Fruit fly (Drosophila melanogaster) whole organism: ENCODE measurements around the gene Sb.

ENCODE experiments used
- CG8478 ChIP-seq: fragments of >200 bp; optimal IDR thresholded peaks from 2 replicates; lab custom pipeline; 2018; ENCODE audit warnings: inconsistent platforms
- Dll ChIP-seq: fragments of >200 bp; optimal IDR thresholded peaks from 2 replicates; lab custom pipeline; 2017
- EcR ChIP-seq, 2 experiments: fragments of >200 bp; optimal IDR thresholded peaks; 2 replicates each; lab custom pipeline; 2017; ENCODE audit warnings: missing biosample characterization in 2 of 2, missing genetic modification characterization in 2 of 2, missing genetic modification reagents in 2 of 2
- pan ChIP-seq: fragments of >200 bp; optimal IDR thresholded peaks from 2 replicates; lab custom pipeline; 2017
- psq ChIP-seq: fragments of >200 bp; optimal IDR thresholded peaks from 2 replicates; lab custom pipeline; 2017
- usp ChIP-seq: fragments of >200 bp; optimal IDR thresholded peaks from 2 replicates; lab custom pipeline; 2017; ENCODE audit warnings: missing biosample characterization, missing genetic modification characterization, mixed read lengths

The Sb gene

dm6 chr3R:16146632-16147453 lies 30.9 kb downstream of the Sb start, which contains the start of the genes Mic26-27 and CG5916:
Gene Mic26-27 (minus strand): TSS chr3R:16146855.
Gene CG5916 (plus strand): TSS chr3R:16147029.
- no peak for TF ChIP-seq psq (lab: Kevin White, UChicago)

- no peak for TF ChIP-seq CG8478 (lab: Kevin White, UChicago)
- no peak for TF ChIP-seq Dll (lab: Kevin White, UChicago)
- no peak for TF ChIP-seq pan (lab: Kevin White, UChicago)
- TF ChIP-seq usp (GFP tag; lab: Kevin White, UChicago) = no peak
- TF ChIP-seq EcR (GFP tag; optimal IDR thresholded peaks at IDR 0.05; lab: Kevin White, UChicago) = no peak
- TF ChIP-seq psq (lab: Kevin White, UChicago) = no peak
Observed at dm6 chr3R:16148712-16149111, 32.8 kb downstream of the Sb start.

dm6 chr3R:16151239-16151860 lies 35.4 kb downstream of the Sb start, which contains the start of gene Fer2:
Gene Fer2 (minus strand): TSS chr3R:16151312.
- no peak for TF ChIP-seq pan (lab: Kevin White, UChicago)
- TF ChIP-seq usp (GFP tag; lab: Kevin White, UChicago) = no peak
- TF ChIP-seq Dll (lab: Kevin White, UChicago) = no peak
- TF ChIP-seq CG8478 (lab: Kevin White, UChicago) = no peak
- TF ChIP-seq psq (lab: Kevin White, UChicago) = no peak
- no peak for TF ChIP-seq EcR (GFP tag; optimal IDR thresholded peaks at IDR 0.05; lab: Kevin White, UChicago)

- no peak for TF ChIP-seq EcR (GFP tag; optimal IDR thresholded peaks at IDR 0.05; lab: Kevin White, UChicago)
- no peak for TF ChIP-seq psq (lab: Kevin White, UChicago)
- no peak for TF ChIP-seq pan (lab: Kevin White, UChicago)
- TF ChIP-seq Dll (lab: Kevin White, UChicago) = no peak
- TF ChIP-seq usp (GFP tag; lab: Kevin White, UChicago) = no peak
- TF ChIP-seq CG8478 (lab: Kevin White, UChicago) = no peak
Observed at dm6 chr3R:16152369-16152768, 36.4 kb downstream of the Sb start.

dm6 chr3R:16153356-16153905 lies 37.5 kb downstream of the Sb start:
- no peak for TF ChIP-seq EcR (GFP tag; optimal IDR thresholded peaks at IDR 0.05; lab: Kevin White, UChicago)
- no peak for TF ChIP-seq CG8478 (lab: Kevin White, UChicago)
- TF ChIP-seq pan (lab: Kevin White, UChicago) = no peak
- no peak for TF ChIP-seq psq (lab: Kevin White, UChicago)
- TF ChIP-seq Dll (lab: Kevin White, UChicago) = no peak
- TF ChIP-seq usp (GFP tag; lab: Kevin White, UChicago) = no peak

dm6 chr3R:16154263-16154662 lies 38.3 kb downstream of the Sb start:
- no peak for TF ChIP-seq CG8478 (lab: Kevin White, UChicago)
- TF ChIP-seq EcR (GFP tag; optimal IDR thresholded peaks at IDR 0.05; lab: Kevin White, UChicago) = no peak
- TF ChIP-seq psq (lab: Kevin White, UChicago) = no peak
- no peak for TF ChIP-seq Dll (lab: Kevin White, UChicago)

dm6 chr3R:16154682-16155081 lies 38.7 kb downstream of the Sb start, which contains the start of gene CG6006:
Gene CG6006 (plus strand): TSS chr3R:16154982.
- no peak for TF ChIP-seq Dll (lab: Kevin White, UChicago)
- no peak for TF ChIP-seq usp (GFP tag; lab: Kevin White, UChicago)
- TF ChIP-seq psq (lab: Kevin White, UChicago) = no peak
- TF ChIP-seq pan (lab: Kevin White, UChicago) = no peak
- TF ChIP-seq EcR (GFP tag; optimal IDR thresholded peaks at IDR 0.05; lab: Kevin White, UChicago) = no peak
- no peak for TF ChIP-seq CG8478 (lab: Kevin White, UChicago)

- TF ChIP-seq EcR (GFP tag; optimal IDR thresholded peaks at IDR 0.05; lab: Kevin White, UChicago) = no peak
- no peak for TF ChIP-seq pan (lab: Kevin White, UChicago)
- TF ChIP-seq usp (GFP tag; lab: Kevin White, UChicago) = no peak
- no peak for TF ChIP-seq CG8478 (lab: Kevin White, UChicago)
- no peak for TF ChIP-seq Dll (lab: Kevin White, UChicago)
- no peak for TF ChIP-seq psq (lab: Kevin White, UChicago)
Observed at dm6 chr3R:16156032-16156431, 40.1 kb downstream of the Sb start.

- no peak for TF ChIP-seq pan (lab: Kevin White, UChicago)
- TF ChIP-seq Dll (lab: Kevin White, UChicago) = peak; percentile 34
Observed at dm6 chr3R:16157564-16158242, 41.7 kb downstream of the Sb start.

- TF ChIP-seq pan (lab: Kevin White, UChicago) (no peak), psq (lab: Kevin White, UChicago) (no peak), EcR (GFP tag; optimal IDR thresholded peaks at IDR 0.05; lab: Kevin White, UChicago) (no peak), CG8478 (lab: Kevin White, UChicago) (no peak), Dll (lab: Kevin White, UChicago) (no peak), usp (GFP tag; lab: Kevin White, UChicago) (no peak)
Observed at dm6 chr3R:16168088-16168487, 52.1 kb downstream of the Sb start.

- TF ChIP-seq Dll (lab: Kevin White, UChicago) = no peak
- TF ChIP-seq psq (lab: Kevin White, UChicago) = no peak
- TF ChIP-seq usp (GFP tag; lab: Kevin White, UChicago) = no peak
- TF ChIP-seq EcR (GFP tag; optimal IDR thresholded peaks at IDR 0.05; lab: Kevin White, UChicago) = no peak
- TF ChIP-seq CG8478 (lab: Kevin White, UChicago) = no peak
Observed at dm6 chr3R:16171747-16172146, 55.8 kb downstream of the Sb start, which contains the start of gene CG8925. Gene CG8925 (plus strand): TSS chr3R:16171991.
